Fruit fly (Drosophila melanogaster) whole organism, embryonic: ENCODE measurements around the gene Tfb5.

Experiments
- Bteb2 ChIP-seq: fragments of 200-800 bp; sonication (Bioruptor generic); optimal IDR thresholded peaks from 2 replicates; lab custom pipeline; 2016; ENCODE audit warnings: missing biosample characterization, missing genetic modification characterization
- CG12744 ChIP-seq: fragments of 200-800 bp; sonication (Bioruptor generic); optimal IDR thresholded peaks from 2 replicates; lab custom pipeline; 2016; ENCODE audit warnings: missing biosample characterization, missing genetic modification characterization
- CG12942 ChIP-seq: fragments of 200-800 bp; sonication (Bioruptor generic); optimal IDR thresholded peaks from 3 replicates; lab custom pipeline; 2016; ENCODE audit warnings: missing biosample characterization, missing genetic modification characterization
- CG13894 ChIP-seq: fragments of 200-800 bp; sonication (Bioruptor generic); optimal IDR thresholded peaks from 3 replicates; lab custom pipeline; 2018; ENCODE audit warnings: missing biosample characterization, mild to moderate bottlenecking, missing genetic modification characterization, moderate library complexity
- CG1602 ChIP-seq: fragments of 200-800 bp; sonication (Bioruptor generic); optimal IDR thresholded peaks from 3 replicates; lab custom pipeline; 2016; ENCODE audit warnings: missing biosample characterization, missing genetic modification characterization
- CG16779 ChIP-seq: fragments of 200-800 bp; sonication (Bioruptor generic); IDR thresholded peaks from 2 replicates; pipeline ENCODE4 v1.3.6; 2022; ENCODE audit warnings: missing biosample characterization, missing genetic modification characterization
- CG16813 ChIP-seq: fragments of 200-800 bp; sonication (Bioruptor generic); IDR thresholded peaks from 3 replicates; pipeline ENCODE4 v1.3.6; 2022; ENCODE audit warnings: missing biosample characterization, missing genetic modification characterization; ENCODE audit not compliant: partially characterized antibody
- CG17829 ChIP-seq: fragments of 200-800 bp; optimal IDR thresholded peaks from 2 replicates; lab custom pipeline; 2019; ENCODE audit warnings: missing biosample characterization, mild to moderate bottlenecking, missing genetic modification characterization, moderate library complexity
- CG2889 ChIP-seq: fragments of 200-800 bp; sonication (Bioruptor generic); IDR thresholded peaks from 3 replicates; pipeline ENCODE4 v1.3.6; 2022; ENCODE audit warnings: missing biosample characterization, missing genetic modification characterization
- CG3995 ChIP-seq: fragments of 200-800 bp; sonication (Bioruptor generic); optimal IDR thresholded peaks from 3 replicates; lab custom pipeline; 2016; ENCODE audit warnings: missing biosample characterization, missing genetic modification characterization
- CG6272 ChIP-seq: fragments of 200-800 bp; sonication (Bioruptor generic); IDR thresholded peaks from 2 replicates; pipeline ENCODE4 v1.3.6; 2022; ENCODE audit warnings: missing biosample characterization, missing genetic modification characterization
- CG9609 ChIP-seq: fragments of 200-800 bp; sonication (Bioruptor generic); optimal IDR thresholded peaks from 3 replicates; lab custom pipeline; 2016; ENCODE audit warnings: missing biosample characterization, missing genetic modification characterization
- D19B ChIP-seq: fragments of 200-800 bp; sonication (Bioruptor generic); optimal IDR thresholded peaks from 2 replicates; lab custom pipeline; 2017; ENCODE audit warnings: missing biosample characterization, mild to moderate bottlenecking, missing genetic modification characterization
- Dek ChIP-seq: fragments of 200-800 bp; sonication (Bioruptor generic); optimal IDR thresholded peaks from 3 replicates; lab custom pipeline; 2019; ENCODE audit warnings: missing biosample characterization, mild to moderate bottlenecking, missing genetic modification characterization, moderate library complexity
- Dp ChIP-seq: fragments of 200-800 bp; sonication (Bioruptor generic); optimal IDR thresholded peaks from 2 replicates; lab custom pipeline; 2018; ENCODE audit warnings: missing biosample characterization, mild to moderate bottlenecking, missing genetic modification characterization, moderate library complexity
- Eip74EF ChIP-seq, 2 experiments: fragments of 200-800 bp in 1 of 2; fragments of >200 bp in 1 of 2; sonication (Bioruptor generic) in 1 of 2; optimal IDR thresholded peaks; 2 replicates each; lab custom pipeline; 2017 to 2019; ENCODE audit warnings: missing biosample characterization in 2 of 2, missing genetic modification characterization in 2 of 2, mild to moderate bottlenecking in 1 of 2, moderate library complexity in 1 of 2
- Hr51 ChIP-seq, 2 experiments: fragments of 200-800 bp; sonication (Bioruptor generic); optimal IDR thresholded peaks; 2 replicates in 1 of 2; 3 replicates in 1 of 2; lab custom pipeline; 2016 to 2018; ENCODE audit warnings: missing biosample characterization in 2 of 2, missing genetic modification characterization in 2 of 2, mild to moderate bottlenecking in 1 of 2, moderate library complexity in 1 of 2
- NfI ChIP-seq: fragments of 200-800 bp; sonication (Bioruptor generic); optimal IDR thresholded peaks from 3 replicates; lab custom pipeline; 2018; ENCODE audit warnings: missing biosample characterization, mild to moderate bottlenecking, missing genetic modification characterization, moderate library complexity
- Optix ChIP-seq: fragments of 200-800 bp; sonication (Bioruptor generic); IDR thresholded peaks from 3 replicates; pipeline ENCODE4 v1.3.6; 2022; ENCODE audit warnings: missing biosample characterization, missing genetic modification characterization
- Poxn ChIP-seq: fragments of 200-800 bp; sonication (Bioruptor generic); IDR thresholded peaks from 2 replicates; pipeline ENCODE4 v1.3.6; 2022; ENCODE audit warnings: missing biosample characterization, missing genetic modification characterization
- Rfx ChIP-seq: fragments of 200-800 bp; sonication (Bioruptor generic); IDR thresholded peaks from 2 replicates; pipeline ENCODE4 v1.3.6; 2022; ENCODE audit warnings: missing biosample characterization, missing genetic modification characterization
- Rx ChIP-seq: fragments of 200-800 bp; sonication (Bioruptor generic); IDR thresholded peaks from 2 replicates; pipeline ENCODE4 v1.3.6; 2022; ENCODE audit warnings: missing biosample characterization, missing genetic modification characterization
- Sox100B ChIP-seq: fragments of 200-800 bp; sonication (Bioruptor generic); optimal IDR thresholded peaks from 3 replicates; lab custom pipeline; 2018; ENCODE audit warnings: missing biosample characterization, mild to moderate bottlenecking, missing genetic modification characterization
- Sox102F ChIP-seq: fragments of 200-800 bp; sonication (Bioruptor generic); optimal IDR thresholded peaks from 2 replicates; lab custom pipeline; 2018; ENCODE audit warnings: missing biosample characterization, mild to moderate bottlenecking, missing genetic modification characterization, moderate library complexity
- Trl ChIP-seq, 3 experiments: fragments of >200 bp in 2 of 3; fragments of 200-800 bp in 1 of 3; sonication (Bioruptor generic) in 1 of 3; optimal IDR thresholded peaks; 2 replicates in 1 of 3; 3 replicates in 2 of 3; lab custom pipeline; 2016 to 2017; ENCODE audit warnings: missing biosample characterization in 1 of 3, missing genetic modification characterization in 1 of 3
- Xrp1 ChIP-seq: fragments of 200-800 bp; sonication (Bioruptor generic); IDR thresholded peaks from 2 replicates; pipeline ENCODE4 v1.3.6; 2022; ENCODE audit warnings: missing biosample characterization, missing genetic modification characterization
- ato ChIP-seq: fragments of 200-800 bp; sonication (Bioruptor generic); IDR thresholded peaks from 2 replicates; pipeline ENCODE4 v1.3.6; 2022; ENCODE audit warnings: missing biosample characterization, missing genetic modification characterization; ENCODE audit not compliant: partially characterized antibody
- chinmo ChIP-seq: fragments of 200-800 bp; sonication (Bioruptor generic); IDR thresholded peaks from 4 replicates; pipeline ENCODE4 v1.3.6; 2022; ENCODE audit warnings: missing biosample characterization, missing genetic modification characterization; ENCODE audit not compliant: partially characterized antibody
- dm ChIP-seq: fragments of 200-800 bp; sonication (Bioruptor generic); optimal IDR thresholded peaks from 3 replicates; lab custom pipeline; 2016; ENCODE audit warnings: missing biosample characterization, missing genetic modification characterization
- dmrt99B ChIP-seq: fragments of 200-800 bp; sonication (Bioruptor generic); optimal IDR thresholded peaks from 2 replicates; lab custom pipeline; 2018; ENCODE audit warnings: missing biosample characterization, mild to moderate bottlenecking, missing genetic modification characterization, moderate library complexity
- ftz-f1 ChIP-seq: fragments of 200-800 bp; sonication (Bioruptor generic); optimal IDR thresholded peaks from 2 replicates; lab custom pipeline; 2016; ENCODE audit warnings: missing biosample characterization, missing genetic modification characterization
- fu2 ChIP-seq: fragments of 200-800 bp; sonication (Bioruptor generic); optimal IDR thresholded peaks from 2 replicates; lab custom pipeline; 2016; ENCODE audit warnings: missing biosample characterization, missing genetic modification characterization
- gce ChIP-seq: fragments of 200-800 bp; sonication (Bioruptor generic); IDR thresholded peaks from 3 replicates; pipeline ENCODE4 v1.3.6; 2022; ENCODE audit warnings: missing biosample characterization, missing genetic modification characterization
- her ChIP-seq: fragments of 200-800 bp; sonication (Bioruptor generic); optimal IDR thresholded peaks from 2 replicates; lab custom pipeline; 2016; ENCODE audit warnings: missing biosample characterization, missing genetic modification characterization
- hth ChIP-seq: fragments of >200 bp; optimal IDR thresholded peaks from 2 replicates; lab custom pipeline; 2017; ENCODE audit warnings: inconsistent platforms
- jumu ChIP-seq: fragments of 200-800 bp; sonication (Bioruptor generic); optimal IDR thresholded peaks from 3 replicates; lab custom pipeline; 2016; ENCODE audit warnings: missing biosample characterization, missing genetic modification characterization
- kay ChIP-seq: fragments of 200-800 bp; sonication (Bioruptor generic); optimal IDR thresholded peaks from 2 replicates; lab custom pipeline; 2016; ENCODE audit warnings: missing biosample characterization, missing genetic modification characterization
- lbe ChIP-seq: fragments of 200-800 bp; sonication (Bioruptor generic); optimal IDR thresholded peaks from 2 replicates; lab custom pipeline; 2016; ENCODE audit warnings: missing biosample characterization, mild to moderate bottlenecking, missing genetic modification characterization
- maf-S ChIP-seq: fragments of 200-800 bp; sonication (Bioruptor generic); optimal IDR thresholded peaks from 2 replicates; lab custom pipeline; 2016; ENCODE audit warnings: missing biosample characterization, missing genetic modification characterization
- mld ChIP-seq: fragments of 200-800 bp; sonication (Bioruptor generic); IDR thresholded peaks from 3 replicates; pipeline ENCODE4 v1.3.6; 2022; ENCODE audit warnings: missing biosample characterization, missing genetic modification characterization; ENCODE audit not compliant: partially characterized antibody
- nau ChIP-seq: fragments of 200-800 bp; sonication (Bioruptor generic); optimal IDR thresholded peaks from 3 replicates; lab custom pipeline; 2017; ENCODE audit warnings: missing biosample characterization, mild to moderate bottlenecking, missing genetic modification characterization, missing genetic modification reagents
- org-1 ChIP-seq: fragments of 200-800 bp; sonication (Bioruptor generic); optimal IDR thresholded peaks from 2 replicates; lab custom pipeline; 2017; ENCODE audit warnings: missing biosample characterization, missing genetic modification characterization
- otp ChIP-seq: fragments of 200-800 bp; sonication (Bioruptor generic); IDR thresholded peaks from 3 replicates; pipeline ENCODE4, ENCODE4 v1.3.6; 2022; ENCODE audit warnings: missing biosample characterization, missing genetic modification characterization
- slbo ChIP-seq: fragments of 200-800 bp; sonication (Bioruptor generic); IDR thresholded peaks from 2 replicates; pipeline ENCODE4 v1.3.6; 2022; ENCODE audit warnings: missing biosample characterization, missing genetic modification characterization
- slp2 ChIP-seq: fragments of 200-800 bp; sonication (Bioruptor generic); optimal IDR thresholded peaks from 2 replicates; lab custom pipeline; 2016; ENCODE audit warnings: missing biosample characterization, missing genetic modification characterization
- sr ChIP-seq: fragments of 200-800 bp; sonication (Bioruptor generic); IDR thresholded peaks from 3 replicates; pipeline ENCODE4 v1.3.6; 2022; ENCODE audit warnings: missing biosample characterization, missing genetic modification characterization
- stwl ChIP-seq: fragments of 200-800 bp; sonication (Bioruptor generic); optimal IDR thresholded peaks from 3 replicates; lab custom pipeline; 2018; ENCODE audit warnings: missing biosample characterization, mild to moderate bottlenecking, missing genetic modification characterization, moderate library complexity
- unc-4 ChIP-seq: fragments of 200-800 bp; sonication (Bioruptor generic); IDR thresholded peaks from 2 replicates; pipeline ENCODE4 v1.3.6; 2022; ENCODE audit warnings: missing biosample characterization, missing genetic modification characterization; ENCODE audit not compliant: partially characterized antibody
- usp ChIP-seq: fragments of >200 bp; optimal IDR thresholded peaks from 2 replicates; lab custom pipeline; 2017; ENCODE audit warnings: missing biosample characterization, missing genetic modification characterization
- wor ChIP-seq: fragments of 200-800 bp; sonication (Bioruptor generic); IDR thresholded peaks from 2 replicates; pipeline ENCODE4 v1.3.6; 2022; ENCODE audit warnings: missing biosample characterization, missing genetic modification characterization
- zfh1 ChIP-seq: fragments of 200-800 bp; sonication (Bioruptor generic); IDR thresholded peaks from 3 replicates; pipeline ENCODE4 v1.3.6; 2022; ENCODE audit warnings: missing biosample characterization, missing genetic modification characterization

The Tfb5 gene

DNA sequence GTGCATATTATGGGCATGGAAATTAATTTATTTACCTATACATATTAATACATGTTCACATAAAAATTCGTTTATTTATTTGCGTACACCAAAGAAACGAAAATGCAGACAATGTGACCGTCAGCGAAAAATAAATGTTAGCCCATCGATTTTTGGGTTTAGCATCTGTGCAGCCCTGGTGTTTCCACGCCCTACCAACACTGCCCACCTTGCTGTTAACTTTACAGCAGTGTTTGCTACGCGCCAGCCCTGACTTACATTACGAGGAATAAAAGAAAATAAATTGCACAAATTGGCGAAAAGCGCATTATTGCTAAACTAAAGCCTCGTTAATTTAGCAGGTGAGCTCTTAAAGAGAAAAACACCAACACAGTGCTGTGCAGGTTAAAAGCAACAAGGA, 32.4 kb upstream of the Tfb5 start, which contains the start of the genes CG33995, CG44000 and CG44001 (continued):
- TF ChIP-seq her (GFP tag; lab: Kevin White, UChicago) (peak; percentile 65), D19B (no peak), kay (GFP tag; lab: Kevin White, UChicago) (peak; percentile 19), dmrt99B (tag; lab: Kevin White, UChicago) (no peak), mld (GFP tag; lab: Robert Waterston, UW) (no peak), Sox100B (GFP tag; lab: Kevin White, UChicago) (no peak), Eip74EF (GFP tag; optimal IDR thresholded peaks at IDR 0.05; lab: Kevin White, UChicago) (no peak), slp2 (GFP tag; lab: Kevin White, UChicago) (peak; percentile 26), sr (no peak), jumu (peak; percentile 65), wor (GFP tag; lab: Robert Waterston, UW) (no peak), CG1602 (GFP tag; lab: Kevin White, UChicago) (peak; percentile 33), unc-4 (GFP tag; lab: Robert Waterston, UW) (no peak), CG12744 (peak; percentile 8), CG17829 (peak; percentile 59), nau (GFP tag; lab: Kevin White, UChicago) (no peak), slbo (GFP tag; lab: Robert Waterston, UW) (peak; percentile 78), NfI (GFP tag; lab: Kevin White, UChicago) (peak; percentile 56), Bteb2 (GFP tag; lab: Kevin White, UChicago) (peak; percentile 8), ato (GFP tag; lab: Robert Waterston, UW) (no peak), CG16779 (GFP tag; lab: Robert Waterston, UW) (no peak), ftz-f1 (GFP tag; lab: Kevin White, UChicago) (peak; percentile 6), Optix (GFP tag; lab: Robert Waterston, UW) (no peak), Dek (tag; lab: Kevin White, UChicago) (peak; percentile 24), CG12942 (peak; percentile 32), Poxn (no peak), CG16813 (GFP tag; lab: Robert Waterston, UW) (no peak), Trl (optimal IDR thresholded peaks at IDR 0.05; lab: Kevin White, UChicago) (no peak), Trl (GFP tag; optimal IDR thresholded peaks at IDR 0.05; lab: Kevin White, UChicago) (peak; percentile 44), Rfx (peak; percentile 72), Hr51 (GFP tag; optimal IDR thresholded peaks at IDR 0.05; lab: Kevin White, UChicago) (peak; percentile 10 to 60), zfh1 (peak; percentile 57; the same call in 2 of the 3 replicates), dm (GFP tag; lab: Kevin White, UChicago) (peak; percentile 40), fu2 (peak; percentile 43), CG9609 (peak; percentile 27), Rx (0 out of 2 replicates have a peak, but pooled peaks have one; percentile 4), stwl (tag; lab: Kevin White, UChicago) (peak; percentile 94), maf-S (GFP tag; lab: Kevin White, UChicago) (peak; percentile 14), org-1 (GFP tag; lab: Kevin White, UChicago) (no peak), CG13894 (tag; lab: Kevin White, UChicago) (peak; percentile 34), Sox102F (GFP tag; lab: Kevin White, UChicago) (no peak), otp (no peak), Dp (peak; percentile 71), gce (GFP tag; lab: Robert Waterston, UW) (no peak), CG3995 (GFP tag; lab: Kevin White, UChicago) (peak; percentile 29), Xrp1 (GFP tag; lab: Robert Waterston, UW) (peak; percentile 41; the same call in 1 of the 2 replicates), CG6272 (GFP tag; lab: Robert Waterston, UW) (no peak), chinmo (no peak), lbe (GFP tag; lab: Kevin White, UChicago) (peak; percentile 10), usp (GFP tag; lab: Kevin White, UChicago) (no peak), hth (lab: Kevin White, UChicago) (no peak), CG2889 (GFP tag; lab: Robert Waterston, UW) (no peak)
